Fruit fly (Drosophila melanogaster) whole organism, wandering third instar larva: ENCODE measurements around the gene Taf2.

Experiments
- Abd-B ChIP-seq: fragments of >200 bp; optimal IDR thresholded peaks from 2 replicates; lab custom pipeline; 2017; ENCODE audit warnings: missing biosample characterization, missing genetic modification characterization
- CG32264 ChIP-seq: fragments of 200-800 bp; sonication (Bioruptor generic); optimal IDR thresholded peaks from 2 replicates; lab custom pipeline; 2016; ENCODE audit warnings: missing biosample characterization, missing genetic modification characterization
- CG9705 ChIP-seq: fragments of 200-800 bp; sonication (Bioruptor generic); optimal IDR thresholded peaks from 2 replicates; lab custom pipeline; 2018; ENCODE audit warnings: missing biosample characterization, mild to moderate bottlenecking, missing genetic modification characterization
- CrebA ChIP-seq: fragments of 200-800 bp; sonication (Bioruptor generic); optimal IDR thresholded peaks from 2 replicates; lab custom pipeline; 2016; ENCODE audit warnings: missing biosample characterization, mild to moderate bottlenecking, missing genetic modification characterization, borderline replicate concordance
- Dfd ChIP-seq: fragments of >200 bp; optimal IDR thresholded peaks from 2 replicates; lab custom pipeline; 2017; ENCODE audit warnings: missing biosample characterization, missing genetic modification characterization
- Dif ChIP-seq: fragments of 200-275, 200-300 bp; sonication (Bioruptor generic); optimal IDR thresholded peaks from 2 replicates; lab custom pipeline; 2018; ENCODE audit warnings: missing biosample characterization, missing genetic modification characterization; ENCODE audit not compliant: partially characterized antibody
- GATAd ChIP-seq: sonication (Bioruptor generic); optimal IDR thresholded peaks from 2 replicates; lab custom pipeline; 2016; ENCODE audit warnings: missing biosample characterization, missing genetic modification characterization
- HLH106 ChIP-seq: fragments of 200-800 bp; optimal IDR thresholded peaks from 3 replicates; lab custom pipeline; 2019; ENCODE audit warnings: missing biosample characterization, mild to moderate bottlenecking, missing genetic modification characterization, moderate library complexity
- Hnf4 ChIP-seq: fragments of 200-800 bp; sonication (Bioruptor generic); optimal IDR thresholded peaks from 2 replicates; lab custom pipeline; 2016; ENCODE audit warnings: missing biosample characterization, mild to moderate bottlenecking, missing genetic modification characterization
- Hr78 ChIP-seq: fragments of >200 bp; optimal IDR thresholded peaks from 2 replicates; lab custom pipeline; 2017; ENCODE audit warnings: missing biosample characterization, missing genetic modification characterization
- Hr83 ChIP-seq: fragments of 200-300 bp; sonication (Bioruptor generic); optimal IDR thresholded peaks from 2 replicates; lab custom pipeline; 2016; ENCODE audit warnings: missing biosample characterization, mild to moderate bottlenecking, missing genetic modification characterization, moderate library complexity; ENCODE audit not compliant: poor library complexity, severe bottlenecking
- Jra ChIP-seq: sonication (Bioruptor generic); optimal IDR thresholded peaks from 2 replicates; lab custom pipeline; 2016; ENCODE audit warnings: missing biosample characterization, missing genetic modification characterization
- Mio ChIP-seq: sonication (Bioruptor generic); optimal IDR thresholded peaks from 2 replicates; lab custom pipeline; 2016; ENCODE audit warnings: missing biosample characterization, missing genetic modification characterization
- Myc ChIP-seq: fragments of >200 bp; optimal IDR thresholded peaks from 2 replicates; lab custom pipeline; 2017
- N ChIP-seq: fragments of >200 bp; optimal IDR thresholded peaks from 2 replicates; lab custom pipeline; 2018; ENCODE audit warnings: missing biosample characterization, missing external identifiers, missing genetic modification characterization
- OdsH ChIP-seq: fragments of 200-800 bp; sonication (Bioruptor generic); optimal IDR thresholded peaks from 2 replicates; lab custom pipeline; 2016; ENCODE audit warnings: missing biosample characterization, mild to moderate bottlenecking, missing genetic modification characterization
- Rel ChIP-seq, 2 experiments: fragments of 200-800 bp; sonication (Bioruptor generic) in 1 of 2; optimal IDR thresholded peaks; 2 replicates in 1 of 2; 3 replicates in 1 of 2; lab custom pipeline; 2016 to 2019; ENCODE audit warnings: mild to moderate bottlenecking in 2 of 2, missing biosample characterization in 2 of 2, missing genetic modification characterization in 2 of 2, moderate library complexity in 1 of 2
- Sp1 ChIP-seq: fragments of 200-800 bp; sonication (Bioruptor generic); optimal IDR thresholded peaks from 3 replicates; lab custom pipeline; 2019; ENCODE audit warnings: missing biosample characterization, mild to moderate bottlenecking, missing genetic modification characterization, moderate library complexity
- Vsx2 ChIP-seq: fragments of 200-300, 225-300 bp; sonication (Bioruptor generic); optimal IDR thresholded peaks from 2 replicates; lab custom pipeline; 2018; ENCODE audit warnings: missing biosample characterization, missing genetic modification characterization; ENCODE audit not compliant: partially characterized antibody
- br ChIP-seq: fragments of 200-800 bp; sonication (Bioruptor generic); optimal IDR thresholded peaks from 2 replicates; lab custom pipeline; 2016; ENCODE audit warnings: missing biosample characterization, missing genetic modification characterization
- brk ChIP-seq: fragments of 200-800 bp; sonication (Bioruptor generic); optimal IDR thresholded peaks from 2 replicates; lab custom pipeline; 2016; ENCODE audit warnings: missing biosample characterization, mild to moderate bottlenecking, missing genetic modification characterization
- dl ChIP-seq, 2 experiments: fragments of 175-275, 200-275 bp in 1 of 2; fragments of 200-275 bp in 1 of 2; sonication (Bioruptor generic); optimal IDR thresholded peaks; lab custom pipeline; 2018; ENCODE audit warnings: mild to moderate bottlenecking in 2 of 2, missing biosample characterization in 2 of 2, missing genetic modification characterization in 2 of 2, moderate library complexity in 2 of 2; ENCODE audit not compliant: partially characterized antibody in 2 of 2, insufficient read depth in 1 of 2
- dmrt93B ChIP-seq: fragments of 200-800 bp; sonication (Bioruptor generic); optimal IDR thresholded peaks from 2 replicates; lab custom pipeline; 2018; ENCODE audit warnings: missing biosample characterization, mild to moderate bottlenecking, missing genetic modification characterization
- dsf ChIP-seq: sonication (Bioruptor generic); optimal IDR thresholded peaks from 2 replicates; lab custom pipeline; 2016; ENCODE audit warnings: missing biosample characterization, missing genetic modification characterization, borderline replicate concordance
- ey ChIP-seq: fragments of 200-800 bp; sonication (Bioruptor generic); optimal IDR thresholded peaks from 2 replicates; lab custom pipeline; 2016; ENCODE audit warnings: missing biosample characterization, missing genetic modification characterization
- foxo ChIP-seq, 2 experiments: fragments of 200-800 bp; sonication (Bioruptor generic); optimal IDR thresholded peaks; 2 replicates in 1 of 2; 3 replicates in 1 of 2; lab custom pipeline; 2016 to 2017; ENCODE audit warnings: missing biosample characterization in 2 of 2, missing genetic modification characterization in 2 of 2
- fru ChIP-seq: fragments of 200-800 bp; sonication (Bioruptor generic); optimal IDR thresholded peaks from 3 replicates; lab custom pipeline; 2016; ENCODE audit warnings: missing biosample characterization, mild to moderate bottlenecking, missing genetic modification characterization
- h ChIP-seq: fragments of 200-800 bp; sonication (Bioruptor generic); optimal IDR thresholded peaks from 3 replicates; lab custom pipeline; 2016; ENCODE audit warnings: missing biosample characterization, mild to moderate bottlenecking, missing genetic modification characterization
- jim ChIP-seq: fragments of 175-275, 200-325 bp; sonication (Bioruptor generic); optimal IDR thresholded peaks from 2 replicates; lab custom pipeline; 2016; ENCODE audit warnings: missing biosample characterization, mild to moderate bottlenecking, missing genetic modification characterization
- lola ChIP-seq: fragments of >200 bp; optimal IDR thresholded peaks from 2 replicates; lab custom pipeline; 2017; ENCODE audit warnings: missing biosample characterization, missing genetic modification characterization
- pan ChIP-seq: fragments of >200 bp; optimal IDR thresholded peaks from 2 replicates; lab custom pipeline; 2017
- psq ChIP-seq: fragments of 200-800 bp; sonication (Bioruptor generic); optimal IDR thresholded peaks from 3 replicates; lab custom pipeline; 2017; ENCODE audit warnings: missing biosample characterization, mild to moderate bottlenecking, missing genetic modification characterization, moderate library complexity
- rgr ChIP-seq: fragments of 200-800 bp; sonication (Bioruptor generic); optimal IDR thresholded peaks from 3 replicates; lab custom pipeline; 2016; ENCODE audit warnings: missing biosample characterization, mild to moderate bottlenecking, missing genetic modification characterization
- sage ChIP-seq: fragments of 200-800 bp; sonication (Bioruptor generic); optimal IDR thresholded peaks from 2 replicates; lab custom pipeline; 2016; ENCODE audit warnings: missing biosample characterization, mild to moderate bottlenecking, missing genetic modification characterization
- sv ChIP-seq: fragments of 200-800 bp; sonication (Bioruptor generic); optimal IDR thresholded peaks from 3 replicates; lab custom pipeline; 2016; ENCODE audit warnings: missing biosample characterization, missing genetic modification characterization
- tai ChIP-seq: sonication (Bioruptor generic); optimal IDR thresholded peaks from 2 replicates; lab custom pipeline; 2016; ENCODE audit warnings: missing biosample characterization, missing genetic modification characterization
- usp ChIP-seq: fragments of >200 bp; optimal IDR thresholded peaks from 2 replicates; lab custom pipeline; 2017; ENCODE audit warnings: missing biosample characterization, missing genetic modification characterization
- woc ChIP-seq: sonication (Bioruptor generic); optimal IDR thresholded peaks from 2 replicates; lab custom pipeline; 2016; ENCODE audit warnings: missing biosample characterization, mild to moderate bottlenecking, missing genetic modification characterization

The Taf2 gene

dm6 chr3L:9859624-9860023 is 28.9 kb downstream of the Taf2 start, which contains the start of gene CG10809:
Gene CG10809 (minus strand): TSS chr3L:9859889.
- TF ChIP-seq lola (GFP tag; lab: Kevin White, UChicago): no peak
- peak; percentile 6 for TF ChIP-seq ey (GFP tag; lab: Kevin White, UChicago)
- peak; percentile 30 for TF ChIP-seq dsf (GFP tag; lab: Kevin White, UChicago)
- TF ChIP-seq CG9705 (GFP tag; lab: Kevin White, UChicago): peak; percentile 23
- peak; percentile 28 for TF ChIP-seq Sp1
- TF ChIP-seq dl (GFP tag; optimal IDR thresholded peaks at IDR 0.05; lab: Kevin White, UChicago; ENCODE audit: insufficient read depth in 1 of 2, partially characterized antibody in 2 of 2): no peak
- no peak for TF ChIP-seq Rel (GFP tag; optimal IDR thresholded peaks at IDR 0.05; lab: Kevin White, UChicago)
- TF ChIP-seq Rel (tag; optimal IDR thresholded peaks at IDR 0.05; lab: Kevin White, UChicago): peak; percentile 23
- peak; percentile 59 for TF ChIP-seq h (GFP tag; lab: Kevin White, UChicago)
- TF ChIP-seq Jra (GFP tag; lab: Kevin White, UChicago): peak; percentile 29
- TF ChIP-seq woc (GFP tag; lab: Kevin White, UChicago): peak; percentile 55
- no peak for TF ChIP-seq brk (GFP tag; lab: Kevin White, UChicago)
- TF ChIP-seq foxo (GFP tag; optimal IDR thresholded peaks at IDR 0.05; lab: Kevin White, UChicago): peak in 1 of 2 experiments; percentile 10
- TF ChIP-seq Mio (GFP tag; lab: Kevin White, UChicago): no peak
- TF ChIP-seq Dfd (GFP tag; lab: Kevin White, UChicago): no peak
- TF ChIP-seq psq (GFP tag; lab: Kevin White, UChicago): peak; percentile 10
- TF ChIP-seq dmrt93B (GFP tag; lab: Kevin White, UChicago): no peak
- peak; percentile 41 for TF ChIP-seq Hr83 (GFP tag; lab: Kevin White, UChicago)
- TF ChIP-seq HLH106 (tag; lab: Kevin White, UChicago): peak; percentile 23
- TF ChIP-seq Hnf4: peak; percentile 52
- TF ChIP-seq rgr: peak; percentile 39
- TF ChIP-seq, all 38 proteins: peak for 14

- TF ChIP-seq brk (GFP tag; lab: Kevin White, UChicago) (no peak), lola (GFP tag; lab: Kevin White, UChicago) (no peak), dl (GFP tag; optimal IDR thresholded peaks at IDR 0.05; lab: Kevin White, UChicago; ENCODE audit: insufficient read depth in 1 of 2, partially characterized antibody in 2 of 2) (no peak), Jra (GFP tag; lab: Kevin White, UChicago) (no peak), rgr (peak; percentile 3), Vsx2 (GFP tag; lab: Kevin White, UChicago) (no peak), dsf (GFP tag; lab: Kevin White, UChicago) (no peak), ey (GFP tag; lab: Kevin White, UChicago) (no peak), OdsH (no peak), sage (GFP tag; lab: Kevin White, UChicago) (no peak), h (GFP tag; lab: Kevin White, UChicago) (peak; percentile 13), Dfd (GFP tag; lab: Kevin White, UChicago) (no peak), fru (no peak), foxo (GFP tag; optimal IDR thresholded peaks at IDR 0.05; lab: Kevin White, UChicago) (peak in 1 of 2 experiments; percentile 7), jim (no peak), N (GFP tag; lab: Kevin White, UChicago) (no peak), Abd-B (GFP tag; lab: Kevin White, UChicago) (no peak), Hr83 (GFP tag; lab: Kevin White, UChicago) (peak; percentile 6), usp (GFP tag; lab: Kevin White, UChicago) (no peak), Sp1 (no peak), br (GFP tag; lab: Kevin White, UChicago) (no peak), dmrt93B (GFP tag; lab: Kevin White, UChicago) (no peak), Dif (no peak), GATAd (GFP tag; lab: Kevin White, UChicago) (no peak), Mio (GFP tag; lab: Kevin White, UChicago) (no peak), HLH106 (tag; lab: Kevin White, UChicago) (peak; percentile 47), CG32264 (GFP tag; lab: Kevin White, UChicago) (no peak), psq (GFP tag; lab: Kevin White, UChicago) (no peak), sv (no peak), CrebA (GFP tag; lab: Kevin White, UChicago) (no peak), tai (GFP tag; lab: Kevin White, UChicago) (no peak), Hr78 (GFP tag; lab: Kevin White, UChicago) (no peak), woc (GFP tag; lab: Kevin White, UChicago) (no peak), pan (no peak), CG9705 (GFP tag; lab: Kevin White, UChicago) (no peak), Rel (GFP tag; optimal IDR thresholded peaks at IDR 0.05; lab: Kevin White, UChicago) (no peak), Rel (tag; optimal IDR thresholded peaks at IDR 0.05; lab: Kevin White, UChicago) (no peak), Myc (lab: Kevin White, UChicago) (no peak), Hnf4 (no peak)
Measured at dm6 chr3L:9856430-9857218, 31.9 kb downstream of the Taf2 start.
